Worm (Caenorhabditis elegans) whole organism, L1 larva: ENCODE results near the gene pes-5.

Experiments used
- C16A3.4 ChIP-seq: fragments of 150-350 bp; optimal IDR thresholded peaks from 2 replicates; lab custom pipeline; 2014; ENCODE audit warnings: missing biosample characterization, missing genetic modification characterization
- Y116A8C.19 ChIP-seq: sonication (generic microtip); optimal IDR thresholded peaks from 2 replicates; lab custom pipeline; 2016; ENCODE audit warnings: missing compliant biosample characterization, missing genetic modification characterization, borderline replicate concordance
- alr-1 ChIP-seq: fragments of 200-800 bp; sonication (Bioruptor generic); optimal IDR thresholded peaks from 2 replicates; lab custom pipeline; 2018; ENCODE audit warnings: borderline replicate concordance, mild to moderate bottlenecking, missing genetic modification characterization, missing compliant biosample characterization
- aly-2 ChIP-seq: fragments of 150-350 bp; optimal IDR thresholded peaks from 2 replicates; lab custom pipeline; 2014; ENCODE audit warnings: missing biosample characterization, missing genetic modification characterization
- ama-1 ChIP-seq: fragments of 150-350 bp; optimal IDR thresholded peaks from 2 replicates; lab custom pipeline; 2014
- blmp-1 ChIP-seq: fragments of 150-350 bp; optimal IDR thresholded peaks from 2 replicates; lab custom pipeline; 2014; ENCODE audit warnings: missing biosample characterization, missing genetic modification characterization
- ceh-63 ChIP-seq: fragments of 200-800 bp; sonication (Bioruptor generic); optimal IDR thresholded peaks from 2 replicates; lab custom pipeline; 2018; ENCODE audit warnings: mild to moderate bottlenecking, missing genetic modification characterization, missing compliant biosample characterization
- ceh-82 ChIP-seq, 3 experiments: fragments of 150-350 bp in 1 of 3; sonication (generic microtip) in 2 of 3; optimal IDR thresholded peaks; 2 replicates each; lab custom pipeline; 2014 to 2017; ENCODE audit warnings: missing biosample characterization in 3 of 3, missing genetic modification characterization in 3 of 3
- ceh-88 ChIP-seq: fragments of 200-800 bp; sonication (Bioruptor generic); IDR thresholded peaks from 2 replicates; pipeline ENCODE4 v1.3.6; 2022; ENCODE audit warnings: missing genetic modification characterization, missing compliant biosample characterization
- dpl-1 ChIP-seq, 3 experiments: fragments of 150-350 bp in 2 of 3; sonication (generic microtip) in 1 of 3; optimal IDR thresholded peaks; 2 replicates each; lab custom pipeline; 2014 to 2017; ENCODE audit warnings: missing biosample characterization in 3 of 3, missing genetic modification characterization in 3 of 3, missing genetic modification reagents in 3 of 3
- dsc-1 ChIP-seq: sonication (generic microtip); optimal IDR thresholded peaks from 2 replicates; lab custom pipeline; 2016; ENCODE audit warnings: mild to moderate bottlenecking, missing genetic modification characterization, missing compliant biosample characterization
- efl-3 ChIP-seq: fragments of 200-800 bp; sonication (Bioruptor generic); optimal IDR thresholded peaks from 2 replicates; lab custom pipeline; 2018; ENCODE audit warnings: mild to moderate bottlenecking, missing genetic modification characterization, missing compliant biosample characterization
- elt-3 ChIP-seq, 6 experiments: fragments of 150-350 bp in 1 of 6; sonication (generic microtip); optimal IDR thresholded peaks; 2 replicates each; lab custom pipeline; 2017 to 2018; ENCODE audit warnings: missing biosample characterization in 6 of 6, missing genetic modification characterization in 6 of 6, inconsistent platforms in 1 of 6
- ets-5 ChIP-seq: fragments of 200-800 bp; sonication (Bioruptor generic); IDR thresholded peaks from 2 replicates; pipeline ENCODE4 v1.3.6; 2022; ENCODE audit warnings: missing genetic modification characterization, missing compliant biosample characterization
- fkh-10 ChIP-seq: sonication (generic microtip); optimal IDR thresholded peaks from 2 replicates; lab custom pipeline; 2017; ENCODE audit warnings: missing biosample characterization, missing genetic modification reagents, missing genetic modification characterization
- hlh-17 ChIP-seq: fragments of 200-800 bp; sonication (Bioruptor generic); optimal IDR thresholded peaks from 2 replicates; lab custom pipeline; 2018; ENCODE audit warnings: missing genetic modification characterization, mild to moderate bottlenecking, missing compliant biosample characterization, moderate library complexity, borderline replicate concordance
- hlh-4 ChIP-seq: sonication (generic microtip); optimal IDR thresholded peaks from 2 replicates; lab custom pipeline; 2016; ENCODE audit warnings: mild to moderate bottlenecking, missing genetic modification characterization, missing compliant biosample characterization
- jun-1 ChIP-seq: fragments of 150-350 bp; optimal IDR thresholded peaks from 2 replicates; lab custom pipeline; 2014; ENCODE audit warnings: missing biosample characterization, missing genetic modification reagents, missing genetic modification characterization
- lin-13 ChIP-seq: fragments of 150-350 bp; optimal IDR thresholded peaks from 2 replicates; lab custom pipeline; 2014; ENCODE audit warnings: missing biosample characterization, missing genetic modification reagents, missing genetic modification characterization
- lin-14 ChIP-seq: fragments of 200-800 bp; sonication (Bioruptor generic); optimal IDR thresholded peaks from 2 replicates; lab custom pipeline; 2018; ENCODE audit warnings: mild to moderate bottlenecking, missing genetic modification characterization, moderate library complexity, missing compliant biosample characterization
- lin-15B ChIP-seq: fragments of 150-350 bp; sonication (generic microtip); optimal IDR thresholded peaks from 3 replicates; lab custom pipeline; 2014; ENCODE audit warnings: missing biosample characterization, missing genetic modification characterization
- lin-35 ChIP-seq, 2 experiments: fragments of 150-350 bp; optimal IDR thresholded peaks; 2 replicates each; lab custom pipeline; 2014; ENCODE audit warnings: missing biosample characterization in 2 of 2, missing genetic modification characterization in 2 of 2, missing genetic modification reagents in 2 of 2
- lin-39 ChIP-seq: fragments of 150-350 bp; optimal IDR thresholded peaks from 2 replicates; lab custom pipeline; 2014; ENCODE audit warnings: missing biosample characterization, missing genetic modification reagents, missing genetic modification characterization
- lir-3 ChIP-seq: sonication (generic microtip); optimal IDR thresholded peaks from 2 replicates; lab custom pipeline; 2016; ENCODE audit warnings: mild to moderate bottlenecking, missing genetic modification characterization, moderate library complexity, missing compliant biosample characterization; ENCODE audit not compliant: poor library complexity
- mef-2 ChIP-seq: fragments of 150-350 bp; optimal IDR thresholded peaks from 2 replicates; lab custom pipeline; 2014; ENCODE audit warnings: missing biosample characterization, missing genetic modification characterization
- mep-1 ChIP-seq: fragments of 150-350 bp; optimal IDR thresholded peaks from 2 replicates; lab custom pipeline; 2014; ENCODE audit warnings: missing biosample characterization, missing genetic modification characterization
- nhr-11 ChIP-seq: fragments of 150-350 bp; optimal IDR thresholded peaks from 2 replicates; lab custom pipeline; 2014; ENCODE audit warnings: missing biosample characterization, missing genetic modification characterization
- nhr-19 ChIP-seq: fragments of 200-800 bp; sonication (Bioruptor generic); conservative IDR thresholded peaks from 2 replicates; pipeline ENCODE4 v1.3.6; 2022; ENCODE audit warnings: missing genetic modification characterization, missing compliant biosample characterization
- nhr-20 ChIP-seq: sonication (generic microtip); optimal IDR thresholded peaks from 2 replicates; lab custom pipeline; 2016; ENCODE audit warnings: mild to moderate bottlenecking, missing genetic modification characterization, missing compliant biosample characterization
- nhr-237 ChIP-seq: fragments of 150-350 bp; optimal IDR thresholded peaks from 2 replicates; lab custom pipeline; 2014; ENCODE audit warnings: missing biosample characterization, missing genetic modification characterization
- nhr-28 ChIP-seq: fragments of 150-350 bp; optimal IDR thresholded peaks from 2 replicates; lab custom pipeline; 2014; ENCODE audit warnings: missing biosample characterization, missing genetic modification characterization
- nhr-71 ChIP-seq: sonication (generic microtip); optimal IDR thresholded peaks from 2 replicates; lab custom pipeline; 2016; ENCODE audit warnings: mild to moderate bottlenecking, missing genetic modification characterization, moderate library complexity, missing compliant biosample characterization
- nhr-85 ChIP-seq: sonication (generic microtip); peaks from one replicate; lab custom pipeline; 2016; ENCODE audit warnings: missing genetic modification characterization, inconsistent platforms, missing compliant biosample characterization
- nhr-90 ChIP-seq: sonication (generic microtip); optimal IDR thresholded peaks from 2 replicates; lab custom pipeline; 2016; ENCODE audit warnings: mild to moderate bottlenecking, missing genetic modification characterization, missing compliant biosample characterization; ENCODE audit not compliant: poor library complexity
- pax-3 ChIP-seq: fragments of 200-800 bp; sonication (Bioruptor generic); optimal IDR thresholded peaks from 2 replicates; lab custom pipeline; 2018; ENCODE audit warnings: mild to moderate bottlenecking, missing genetic modification characterization, moderate library complexity, missing compliant biosample characterization
- pqm-1 ChIP-seq: sonication (generic microtip); optimal IDR thresholded peaks from 3 replicates; lab custom pipeline; 2017; ENCODE audit warnings: missing biosample characterization, missing genetic modification characterization
- rnt-1 ChIP-seq: sonication (generic microtip); optimal IDR thresholded peaks from 2 replicates; lab custom pipeline; 2016; ENCODE audit warnings: mild to moderate bottlenecking, missing genetic modification characterization, moderate library complexity, missing compliant biosample characterization
- snpc-4 ChIP-seq: fragments of 150-350 bp; optimal IDR thresholded peaks from 2 replicates; lab custom pipeline; 2014; ENCODE audit warnings: missing biosample characterization, missing genetic modification characterization
- sup-37 ChIP-seq: fragments of 200-800 bp; sonication (Bioruptor generic); optimal IDR thresholded peaks from 2 replicates; lab custom pipeline; 2018; ENCODE audit warnings: mild to moderate bottlenecking, missing genetic modification characterization, missing compliant biosample characterization
- tbx-2 ChIP-seq: sonication (generic microtip); optimal IDR thresholded peaks from 2 replicates; lab custom pipeline; 2016; ENCODE audit warnings: missing genetic modification characterization, missing compliant biosample characterization
- tlp-1 ChIP-seq: fragments of 150-350 bp; optimal IDR thresholded peaks from 2 replicates; lab custom pipeline; 2014; ENCODE audit warnings: missing biosample characterization, missing genetic modification characterization
- unc-130 ChIP-seq: fragments of 150-350 bp; optimal IDR thresholded peaks from 2 replicates; lab custom pipeline; 2017; ENCODE audit warnings: missing biosample characterization, missing genetic modification characterization, inconsistent platforms
- unc-62 ChIP-seq: fragments of 150-350 bp; optimal IDR thresholded peaks from 2 replicates; lab custom pipeline; 2014; ENCODE audit warnings: missing biosample characterization, missing genetic modification reagents, missing genetic modification characterization
- zag-1 ChIP-seq: fragments of 150-350 bp; optimal IDR thresholded peaks from 2 replicates; lab custom pipeline; 2014; ENCODE audit warnings: missing biosample characterization, missing genetic modification characterization
- zip-4 ChIP-seq: fragments of 200-800 bp; sonication (Bioruptor generic); optimal IDR thresholded peaks from 2 replicates; lab custom pipeline; 2018; ENCODE audit warnings: mild to moderate bottlenecking, missing genetic modification characterization, moderate library complexity, missing compliant biosample characterization

pes-5 gene

ce11 chrII:11836554-11837218 is 6.9 kb upstream of the pes-5 start (continued):
- TF ChIP-seq mep-1 (tag; lab: Kevin White, UChicago), result no peak
- TF ChIP-seq hlh-4 (tag; lab: Kevin White, UChicago), result no peak
- no peak for TF ChIP-seq nhr-11 (tag; lab: Kevin White, UChicago)
- peak; percentile 75 for TF ChIP-seq blmp-1 (tag; lab: Kevin White, UChicago)
- TF ChIP-seq lin-35 (GFP tag; optimal IDR thresholded peaks at IDR 0.05; lab: Kevin White, UChicago), result peak in 1 of 2 experiments; percentile 52

ce11 chrII:11835208-11835607 is 5.4 kb upstream of the pes-5 start, which contains the start of gene T27D12.6:
TSS of gene T27D12.6 (plus strand) at chrII:11835508.
- no peak for TF ChIP-seq nhr-19 (GFP tag; lab: Robert Waterston, UW)
- peak; percentile 78 for TF ChIP-seq nhr-85 (tag; lab: Kevin White, UChicago)

- TF ChIP-seq alr-1 (tag; lab: Kevin White, UChicago) (no peak), ama-1 (lab: Kevin White, UChicago) (no peak), zip-4 (no peak), pqm-1 (tag; lab: Kevin White, UChicago) (no peak), tlp-1 (no peak), efl-3 (GFP tag; lab: Kevin White, UChicago) (no peak), lin-39 (tag; lab: Kevin White, UChicago) (no peak)
Measured at ce11 chrII:11832475-11832874, 2.7 kb upstream of the pes-5 start, which contains the start of gene clec-144. TSS of gene clec-144 (minus strand) at chrII:11832575.

- TF ChIP-seq lin-15B (tag; lab: Kevin White, UChicago), result peak; percentile 4
- no peak for TF ChIP-seq mef-2
- TF ChIP-seq ets-5 (GFP tag; lab: Robert Waterston, UW), result no peak
- TF ChIP-seq lin-13, result no peak
- no peak for TF ChIP-seq C16A3.4 (tag; lab: Kevin White, UChicago)
- no peak for TF ChIP-seq unc-130 (tag; lab: Kevin White, UChicago)
- no peak for TF ChIP-seq nhr-28 (tag; lab: Kevin White, UChicago)
- TF ChIP-seq lin-35 (GFP tag; optimal IDR thresholded peaks at IDR 0.05; lab: Kevin White, UChicago), result peak; percentile 27 to 84
- no peak for TF ChIP-seq hlh-4 (tag; lab: Kevin White, UChicago)
- peak; percentile 64 for TF ChIP-seq blmp-1 (tag; lab: Kevin White, UChicago)
- TF ChIP-seq rnt-1 (tag; lab: Kevin White, UChicago), result peak; percentile 33
- TF ChIP-seq Y116A8C.19 (tag; lab: Kevin White, UChicago), result no peak
- TF ChIP-seq lin-14 (GFP tag; lab: Kevin White, UChicago), result peak; percentile 67
- no peak for TF ChIP-seq lir-3 (tag; lab: Kevin White, UChicago)
- peak; percentile 5 for TF ChIP-seq nhr-90 (tag; lab: Kevin White, UChicago)
- TF ChIP-seq hlh-17, result no peak
- TF ChIP-seq sup-37 (GFP tag; lab: Kevin White, UChicago), result no peak
- TF ChIP-seq nhr-20 (tag; lab: Kevin White, UChicago), result no peak
- TF ChIP-seq nhr-237 (tag; lab: Kevin White, UChicago), result no peak
- TF ChIP-seq zag-1, result no peak
- TF ChIP-seq ceh-82 (tag; optimal IDR thresholded peaks at IDR 0.05; lab: Kevin White, UChicago), result no peak
- TF ChIP-seq unc-62 (GFP tag; lab: Kevin White, UChicago), result no peak
- no peak for TF ChIP-seq snpc-4 (tag; lab: Kevin White, UChicago)
- peak in 2 of 3 experiments; percentile 42 to 67 for TF ChIP-seq dpl-1 (GFP tag; optimal IDR thresholded peaks at IDR 0.05; lab: Kevin White, UChicago)
- peak; percentile 35 for TF ChIP-seq nhr-71 (tag; lab: Kevin White, UChicago)
- no peak for TF ChIP-seq tbx-2
- TF ChIP-seq ceh-63 (GFP tag; lab: Kevin White, UChicago), result no peak
- no peak for TF ChIP-seq nhr-11 (tag; lab: Kevin White, UChicago)
- TF ChIP-seq aly-2, result no peak
- TF ChIP-seq zip-4, result no peak
- no peak for TF ChIP-seq jun-1 (tag; lab: Kevin White, UChicago)
- peak in 1 of 6 experiments; percentile 12 for TF ChIP-seq elt-3 (tag; optimal IDR thresholded peaks at IDR 0.05; lab: Kevin White, UChicago)
- TF ChIP-seq fkh-10, result no peak
- no peak for TF ChIP-seq pax-3
- no peak for TF ChIP-seq dsc-1 (tag; lab: Kevin White, UChicago)
- no peak for TF ChIP-seq ceh-88
Measured at ce11 chrII:11830601-11831000, 781 bp upstream of the pes-5 start.
